Fruit fly (Drosophila melanogaster): Measurements from ENCODE around the gene CG31855.

The CG31855 gene

dm6 chr2L:13368940-13369339 lies at the start of gene CG31855:
CG31855 (plus strand) TSS chr2L:13369204.
- TF ChIP-seq sv (GFP tag; optimal IDR thresholded peaks at IDR 0.05) (peak; percentile 81), dmrt93B (GFP tag; optimal IDR thresholded peaks at IDR 0.05) (peak; percentile 48), Dif (GFP tag; optimal IDR thresholded peaks at IDR 0.05; ENCODE audit: partially characterized antibody) (no peak), Mio (GFP tag; optimal IDR thresholded peaks at IDR 0.05) (no peak), usp (GFP tag; optimal IDR thresholded peaks at IDR 0.05) (no peak), CG32264 (GFP tag; optimal IDR thresholded peaks at IDR 0.05) (peak; percentile 5), GATAd (GFP tag; optimal IDR thresholded peaks at IDR 0.05) (peak; percentile 67), Vsx2 (GFP tag; optimal IDR thresholded peaks at IDR 0.05; ENCODE audit: partially characterized antibody) (no peak), rgr (GFP tag; optimal IDR thresholded peaks at IDR 0.05) (peak; percentile 90), HLH106 (tag; optimal IDR thresholded peaks at IDR 0.05) (peak; percentile 78), Dfd (GFP tag; optimal IDR thresholded peaks at IDR 0.05) (no peak), sage (GFP tag; optimal IDR thresholded peaks at IDR 0.05) (peak; percentile 83), OdsH (GFP tag; optimal IDR thresholded peaks at IDR 0.05) (peak; percentile 83), Jra (GFP tag; optimal IDR thresholded peaks at IDR 0.05) (peak; percentile 85), dl (GFP tag; optimal IDR thresholded peaks at IDR 0.05; ENCODE audit: insufficient read depth in 1 of 2, partially characterized antibody in 2 of 2) (no peak), psq (GFP tag; optimal IDR thresholded peaks at IDR 0.05) (peak; percentile 75), CG9705 (GFP tag; optimal IDR thresholded peaks at IDR 0.05) (peak; percentile 68), CrebA (GFP tag; optimal IDR thresholded peaks at IDR 0.05; ENCODE audit: borderline replicate concordance) (no peak), lola (GFP tag; optimal IDR thresholded peaks at IDR 0.05) (no peak), Myc (optimal IDR thresholded peaks at IDR 0.05) (no peak), fru (GFP tag; optimal IDR thresholded peaks at IDR 0.05) (peak; percentile 83), N (GFP tag; optimal IDR thresholded peaks at IDR 0.05) (no peak), Sp1 (GFP tag; optimal IDR thresholded peaks at IDR 0.05) (peak; percentile 80), foxo (GFP tag; optimal IDR thresholded peaks at IDR 0.05) (peak in 1 of 2 experiments; percentile 90), Rel (GFP tag; optimal IDR thresholded peaks at IDR 0.05) (no peak), Rel (tag; optimal IDR thresholded peaks at IDR 0.05) (peak; percentile 61), Hr78 (GFP tag; optimal IDR thresholded peaks at IDR 0.05) (no peak), tai (GFP tag; optimal IDR thresholded peaks at IDR 0.05) (no peak), h (GFP tag; optimal IDR thresholded peaks at IDR 0.05) (peak; percentile 89), dsf (GFP tag; optimal IDR thresholded peaks at IDR 0.05; ENCODE audit: borderline replicate concordance) (peak; percentile 85), br (GFP tag; optimal IDR thresholded peaks at IDR 0.05) (peak; percentile 83), Abd-B (GFP tag; optimal IDR thresholded peaks at IDR 0.05) (no peak), brk (GFP tag; optimal IDR thresholded peaks at IDR 0.05) (peak; percentile 88), Hnf4 (GFP tag; optimal IDR thresholded peaks at IDR 0.05) (peak; percentile 95), ey (GFP tag; optimal IDR thresholded peaks at IDR 0.05) (peak; percentile 71), pan (optimal IDR thresholded peaks at IDR 0.05) (no peak), jim (GFP tag; optimal IDR thresholded peaks at IDR 0.05) (peak; percentile 44), woc (GFP tag; optimal IDR thresholded peaks at IDR 0.05) (peak; percentile 84), Hr83 (GFP tag; optimal IDR thresholded peaks at IDR 0.05; ENCODE audit: poor library complexity, severe bottlenecking) (peak; percentile 96)

- no peak for TF ChIP-seq Rel (GFP tag; optimal IDR thresholded peaks at IDR 0.05)
- no peak for TF ChIP-seq Rel (tag; optimal IDR thresholded peaks at IDR 0.05)
- no peak for TF ChIP-seq h (GFP tag; optimal IDR thresholded peaks at IDR 0.05)
- TF ChIP-seq HLH106 (tag; optimal IDR thresholded peaks at IDR 0.05), result no peak
- TF ChIP-seq CG32264 (GFP tag; optimal IDR thresholded peaks at IDR 0.05), result no peak
- TF ChIP-seq dmrt93B (GFP tag; optimal IDR thresholded peaks at IDR 0.05), result no peak
- TF ChIP-seq Mio (GFP tag; optimal IDR thresholded peaks at IDR 0.05), result no peak
- no peak for TF ChIP-seq Dif (GFP tag; optimal IDR thresholded peaks at IDR 0.05; ENCODE audit: partially characterized antibody)
These were observed 43.2 kb upstream of the CG31855 start for dm6 chr2L:13325823-13326222.

- TF ChIP-seq sage (GFP tag; optimal IDR thresholded peaks at IDR 0.05), result no peak
- no peak for TF ChIP-seq dsf (GFP tag; optimal IDR thresholded peaks at IDR 0.05; ENCODE audit: borderline replicate concordance)
- TF ChIP-seq pan (optimal IDR thresholded peaks at IDR 0.05), result no peak
- no peak for TF ChIP-seq Dfd (GFP tag; optimal IDR thresholded peaks at IDR 0.05)
- no peak for TF ChIP-seq woc (GFP tag; optimal IDR thresholded peaks at IDR 0.05)
- TF ChIP-seq Rel (GFP tag; optimal IDR thresholded peaks at IDR 0.05), result no peak
- TF ChIP-seq Rel (tag; optimal IDR thresholded peaks at IDR 0.05), result no peak
- no peak for TF ChIP-seq GATAd (GFP tag; optimal IDR thresholded peaks at IDR 0.05)
- no peak for TF ChIP-seq psq (GFP tag; optimal IDR thresholded peaks at IDR 0.05)
- TF ChIP-seq CG32264 (GFP tag; optimal IDR thresholded peaks at IDR 0.05), result no peak
- no peak for TF ChIP-seq Vsx2 (GFP tag; optimal IDR thresholded peaks at IDR 0.05; ENCODE audit: partially characterized antibody)
- TF ChIP-seq fru (GFP tag; optimal IDR thresholded peaks at IDR 0.05), result no peak
- TF ChIP-seq br (GFP tag; optimal IDR thresholded peaks at IDR 0.05), result no peak
- no peak for TF ChIP-seq ey (GFP tag; optimal IDR thresholded peaks at IDR 0.05)
- TF ChIP-seq Jra (GFP tag; optimal IDR thresholded peaks at IDR 0.05), result no peak
- no peak for TF ChIP-seq foxo (GFP tag; optimal IDR thresholded peaks at IDR 0.05)
- no peak for TF ChIP-seq CG9705 (GFP tag; optimal IDR thresholded peaks at IDR 0.05)
- no peak for TF ChIP-seq brk (GFP tag; optimal IDR thresholded peaks at IDR 0.05)
- no peak for TF ChIP-seq usp (GFP tag; optimal IDR thresholded peaks at IDR 0.05)
- no peak for TF ChIP-seq lola (GFP tag; optimal IDR thresholded peaks at IDR 0.05)
- no peak for TF ChIP-seq h (GFP tag; optimal IDR thresholded peaks at IDR 0.05)
These were observed 38.0 kb upstream of the CG31855 start, which contains the start of gene hbt for dm6 chr2L:13331021-13331420. hbt (minus strand) TSS chr2L:13331121.
